Fruit fly (Drosophila melanogaster) whole organism, embryonic: ENCODE measurements around the gene Nin.

ENCODE experiments used
- ATbp ChIP-seq: fragments of 200-800 bp; sonication (Bioruptor generic); optimal IDR thresholded peaks from 2 replicates; lab custom pipeline; 2017; ENCODE audit warnings: missing biosample characterization, mild to moderate bottlenecking, missing genetic modification characterization, missing genetic modification reagents
- Atf3 ChIP-seq: fragments of 200-800 bp; sonication (Bioruptor generic); optimal IDR thresholded peaks from 3 replicates; lab custom pipeline; 2016; ENCODE audit warnings: missing biosample characterization, missing genetic modification characterization
- Blimp-1 ChIP-seq: fragments of 200-800 bp; sonication (Bioruptor generic); optimal IDR thresholded peaks from 3 replicates; lab custom pipeline; 2018; ENCODE audit warnings: missing biosample characterization, missing genetic modification characterization, mild to moderate bottlenecking, moderate library complexity, missing genetic modification reagents
- CG10366 ChIP-seq: fragments of 200-800 bp; sonication (Bioruptor generic); IDR thresholded peaks from 2 replicates; pipeline ENCODE4 v1.3.6; 2022; ENCODE audit warnings: missing biosample characterization, missing genetic modification characterization
- CG10979 ChIP-seq: fragments of 200-800 bp; sonication (Bioruptor generic); optimal IDR thresholded peaks from 2 replicates; lab custom pipeline; 2018; ENCODE audit warnings: missing biosample characterization, mild to moderate bottlenecking, missing genetic modification characterization, moderate library complexity
- CG12071 ChIP-seq: fragments of 200-800 bp; sonication (Bioruptor generic); optimal IDR thresholded peaks from 3 replicates; lab custom pipeline; 2018; ENCODE audit warnings: missing biosample characterization, mild to moderate bottlenecking, missing genetic modification characterization
- CG12236 ChIP-seq: fragments of 200-800 bp; sonication (Bioruptor generic); optimal IDR thresholded peaks from 2 replicates; lab custom pipeline; 2016; ENCODE audit warnings: missing biosample characterization, missing genetic modification characterization
- CG13624 ChIP-seq: fragments of 200-800 bp; sonication (Bioruptor generic); optimal IDR thresholded peaks from 2 replicates; lab custom pipeline; 2016; ENCODE audit warnings: missing biosample characterization, missing genetic modification characterization
- CG17385 ChIP-seq: fragments of 200-800 bp; sonication (Bioruptor generic); optimal IDR thresholded peaks from 3 replicates; lab custom pipeline; 2018; ENCODE audit warnings: missing biosample characterization, mild to moderate bottlenecking, missing genetic modification characterization
- CG17802 ChIP-seq: fragments of 200-800 bp; sonication (Bioruptor generic); optimal IDR thresholded peaks from 2 replicates; lab custom pipeline; 2018; ENCODE audit warnings: missing biosample characterization, mild to moderate bottlenecking, missing genetic modification characterization, moderate library complexity
- CG31441 ChIP-seq: fragments of 200-800 bp; sonication (Bioruptor generic); IDR thresholded peaks from 2 replicates; pipeline ENCODE4 v1.3.6; 2022; ENCODE audit warnings: missing biosample characterization, missing genetic modification characterization
- CG32772 ChIP-seq: fragments of 200-800 bp; sonication (Bioruptor generic); IDR thresholded peaks from 2 replicates; pipeline ENCODE4 v1.3.6; 2022; ENCODE audit warnings: missing biosample characterization, missing genetic modification characterization
- CG34422 ChIP-seq: fragments of 200-800 bp; sonication (Bioruptor generic); IDR thresholded peaks from 3 replicates; pipeline ENCODE4 v1.3.6; 2022; ENCODE audit warnings: missing biosample characterization, missing genetic modification characterization
- CG42726 ChIP-seq: fragments of 200-800 bp; sonication (Bioruptor generic); IDR thresholded peaks from 2 replicates; pipeline ENCODE4 v1.3.6; 2022; ENCODE audit warnings: missing biosample characterization, missing genetic modification characterization; ENCODE audit not compliant: partially characterized antibody
- CG6654 ChIP-seq: fragments of 200-800 bp; sonication (Bioruptor generic); optimal IDR thresholded peaks from 2 replicates; lab custom pipeline; 2017; ENCODE audit warnings: missing biosample characterization, mild to moderate bottlenecking, missing genetic modification characterization
- CG7556 ChIP-seq: fragments of 200-800 bp; sonication (Bioruptor generic); optimal IDR thresholded peaks from 2 replicates; lab custom pipeline; 2017; ENCODE audit warnings: missing biosample characterization, mild to moderate bottlenecking, missing genetic modification characterization
- CG8765 ChIP-seq: fragments of 200-800 bp; sonication (Bioruptor generic); IDR thresholded peaks from 2 replicates; pipeline ENCODE4 v1.3.6; 2022; ENCODE audit warnings: missing biosample characterization, missing genetic modification characterization
- CG9797 ChIP-seq: fragments of 200-800 bp; sonication (Bioruptor generic); optimal IDR thresholded peaks from 3 replicates; lab custom pipeline; 2018; ENCODE audit warnings: missing biosample characterization, mild to moderate bottlenecking, missing genetic modification characterization
- CHES-1-like ChIP-seq: fragments of 200-800 bp; sonication (Bioruptor generic); optimal IDR thresholded peaks from 2 replicates; lab custom pipeline; 2016; ENCODE audit warnings: missing biosample characterization, missing genetic modification characterization
- Camta ChIP-seq: fragments of 200-800 bp; sonication (Bioruptor generic); optimal IDR thresholded peaks from 2 replicates; lab custom pipeline; 2016; ENCODE audit warnings: missing biosample characterization, missing genetic modification characterization
- Chrac-16 ChIP-seq: fragments of 200-800 bp; sonication (Bioruptor generic); optimal IDR thresholded peaks from 3 replicates; lab custom pipeline; 2016; ENCODE audit warnings: missing biosample characterization, missing genetic modification characterization
- D19A ChIP-seq: fragments of 200-800 bp; optimal IDR thresholded peaks from 3 replicates; lab custom pipeline; 2019; ENCODE audit warnings: missing biosample characterization, mild to moderate bottlenecking, missing genetic modification characterization, moderate library complexity
- Dip2 ChIP-seq: fragments of 200-800 bp; sonication (Bioruptor generic); IDR thresholded peaks from 2 replicates; pipeline ENCODE4 v1.3.6; 2022; ENCODE audit warnings: missing biosample characterization, missing genetic modification characterization
- Doc2 ChIP-seq: fragments of 200-800 bp; sonication (Bioruptor generic); IDR thresholded peaks from 2 replicates; pipeline ENCODE4 v1.3.6; 2022; ENCODE audit warnings: missing biosample characterization, missing genetic modification characterization
- Ets97D ChIP-seq: fragments of 200-800 bp; sonication (Bioruptor generic); optimal IDR thresholded peaks from 3 replicates; lab custom pipeline; 2016; ENCODE audit warnings: missing biosample characterization, missing genetic modification characterization
- Hmx ChIP-seq: fragments of 200-800 bp; sonication (Bioruptor generic); optimal IDR thresholded peaks from 2 replicates; lab custom pipeline; 2016; ENCODE audit warnings: missing biosample characterization, missing genetic modification characterization
- Hr3 ChIP-seq: fragments of 200-800 bp; sonication (Bioruptor generic); optimal IDR thresholded peaks from 3 replicates; lab custom pipeline; 2016; ENCODE audit warnings: missing biosample characterization, missing genetic modification characterization
- Hsf ChIP-seq: fragments of 200-800 bp; sonication (Bioruptor generic); optimal IDR thresholded peaks from 3 replicates; lab custom pipeline; 2016; ENCODE audit warnings: missing biosample characterization, missing genetic modification characterization
- Lhr ChIP-seq: fragments of 200-800 bp; sonication (Bioruptor generic); optimal IDR thresholded peaks from 3 replicates; lab custom pipeline; 2017; ENCODE audit warnings: mild to moderate bottlenecking, missing biosample characterization, missing genetic modification reagents, missing genetic modification characterization
- Lpt ChIP-seq: fragments of >200 bp; optimal IDR thresholded peaks from 2 replicates; lab custom pipeline; 2018; ENCODE audit warnings: missing biosample characterization, missing genetic modification characterization
- MBD-R2 ChIP-seq: fragments of 200-800 bp; sonication (Bioruptor generic); IDR thresholded peaks from 2 replicates; pipeline ENCODE4 v1.3.6; 2022; ENCODE audit warnings: missing biosample characterization, missing genetic modification characterization
- Spps ChIP-seq: fragments of 200-800 bp; sonication (Bioruptor generic); optimal IDR thresholded peaks from 2 replicates; lab custom pipeline; 2018; ENCODE audit warnings: missing biosample characterization, mild to moderate bottlenecking, missing genetic modification characterization
- Ssrp ChIP-seq: fragments of 200-800 bp; sonication (Bioruptor generic); optimal IDR thresholded peaks from 2 replicates; lab custom pipeline; 2018; ENCODE audit warnings: missing biosample characterization, mild to moderate bottlenecking, missing genetic modification characterization, moderate library complexity
- bowl ChIP-seq: fragments of 200-800 bp; sonication (Bioruptor generic); IDR thresholded peaks from 2 replicates; pipeline ENCODE4 v1.3.6; 2022; ENCODE audit warnings: missing biosample characterization, missing genetic modification characterization
- caup ChIP-seq: fragments of 200-800 bp; sonication (Bioruptor generic); optimal IDR thresholded peaks from 3 replicates; lab custom pipeline; 2017; ENCODE audit warnings: missing biosample characterization, mild to moderate bottlenecking, missing genetic modification characterization, moderate library complexity; ENCODE audit not compliant: severe bottlenecking
- ci ChIP-seq: fragments of 200-800 bp; sonication (Bioruptor generic); IDR thresholded peaks from 3 replicates; pipeline ENCODE4 v1.3.6; 2022; ENCODE audit warnings: missing biosample characterization, missing genetic modification characterization
- h ChIP-seq: fragments of >200 bp; optimal IDR thresholded peaks from 2 replicates; lab custom pipeline; 2017
- hb ChIP-seq: fragments of 200-800 bp; sonication (Bioruptor generic); IDR thresholded peaks from 3 replicates; pipeline ENCODE4 v1.3.6; 2022; ENCODE audit warnings: missing biosample characterization, missing genetic modification characterization; ENCODE audit not compliant: partially characterized antibody
- kah ChIP-seq: fragments of 200-800 bp; sonication (Bioruptor generic); optimal IDR thresholded peaks from 2 replicates; lab custom pipeline; 2018; ENCODE audit warnings: missing biosample characterization, mild to moderate bottlenecking, missing genetic modification characterization
- lab ChIP-seq: fragments of 200-800 bp; sonication (Bioruptor generic); optimal IDR thresholded peaks from 3 replicates; lab custom pipeline; 2017; ENCODE audit warnings: missing biosample characterization, missing genetic modification characterization, mild to moderate bottlenecking, moderate library complexity, missing genetic modification reagents
- lov ChIP-seq, 2 experiments: fragments of 200-800 bp in 1 of 2; fragments of >200 bp in 1 of 2; sonication (Bioruptor generic) in 1 of 2; IDR thresholded peaks in 1 of 2; optimal IDR thresholded peaks in 1 of 2; 2 replicates in 1 of 2; 3 replicates in 1 of 2; pipeline versions ENCODE4 v1.3.6 to Lab custom; 2017 to 2022; ENCODE audit warnings: missing biosample characterization in 1 of 2, missing genetic modification characterization in 1 of 2
- mam ChIP-seq: fragments of 200-800 bp; sonication (Bioruptor generic); optimal IDR thresholded peaks from 3 replicates; lab custom pipeline; 2016; ENCODE audit warnings: missing biosample characterization, missing genetic modification characterization
- odd ChIP-seq: fragments of 200-800 bp; sonication (Bioruptor generic); optimal IDR thresholded peaks from 2 replicates; lab custom pipeline; 2017; ENCODE audit warnings: missing biosample characterization, mild to moderate bottlenecking, missing genetic modification characterization
- org-1 ChIP-seq: fragments of 200-800 bp; sonication (Bioruptor generic); optimal IDR thresholded peaks from 2 replicates; lab custom pipeline; 2017; ENCODE audit warnings: missing biosample characterization, missing genetic modification characterization
- sd ChIP-seq: fragments of 200-800 bp; sonication (Bioruptor generic); optimal IDR thresholded peaks from 3 replicates; lab custom pipeline; 2018; ENCODE audit warnings: missing biosample characterization, mild to moderate bottlenecking, missing genetic modification characterization, moderate library complexity
- shn ChIP-seq: fragments of 200-800 bp; sonication (Bioruptor generic); optimal IDR thresholded peaks from 3 replicates; lab custom pipeline; 2016; ENCODE audit warnings: missing biosample characterization, missing genetic modification characterization
- so ChIP-seq: fragments of 200-800 bp; sonication (Bioruptor generic); IDR thresholded peaks from 3 replicates; pipeline ENCODE4 v1.3.6; 2022; ENCODE audit warnings: missing biosample characterization, missing genetic modification characterization
- sr ChIP-seq: fragments of 200-800 bp; sonication (Bioruptor generic); IDR thresholded peaks from 3 replicates; pipeline ENCODE4 v1.3.6; 2022; ENCODE audit warnings: missing biosample characterization, missing genetic modification characterization
- tgo ChIP-seq: fragments of 200-800 bp; sonication (Bioruptor generic); IDR thresholded peaks from 3 replicates; pipeline ENCODE4 v1.3.6; 2022; ENCODE audit warnings: missing biosample characterization, missing genetic modification characterization
- toy ChIP-seq: fragments of 200-800 bp; sonication (Bioruptor generic); IDR thresholded peaks from 2 replicates; pipeline ENCODE4 v1.3.6; 2022; ENCODE audit warnings: missing biosample characterization, missing genetic modification characterization

Gene Nin

dm6 chr2L:5292977-5293513, 14.7 kb upstream of the Nin start (continued):
- peak; percentile 58 for TF ChIP-seq kah (GFP tag; lab: Kevin White, UChicago)
- TF ChIP-seq tgo = peak; percentile 73
- peak; percentile 30 for TF ChIP-seq Ets97D (GFP tag; lab: Kevin White, UChicago)
- TF ChIP-seq CG10366 (GFP tag; lab: Robert Waterston, UW) = peak; percentile 69
- no peak; the same call in 1 of the 2 replicates for TF ChIP-seq CG8765 (GFP tag; lab: Robert Waterston, UW)
- peak; percentile 11; the same call in 1 of the 3 replicates for TF ChIP-seq sr (GFP tag; lab: Robert Waterston, UW)
- TF ChIP-seq so (GFP tag; lab: Robert Waterston, UW) = peak; percentile 46; the same call in 1 of the 3 replicates
- no peak for TF ChIP-seq toy (GFP tag; lab: Robert Waterston, UW)
- peak; percentile 36 for TF ChIP-seq sd (tag; lab: Kevin White, UChicago)
- TF ChIP-seq lab = peak; percentile 78
- TF ChIP-seq CHES-1-like (GFP tag; lab: Kevin White, UChicago) = no peak
- peak; percentile 62 for TF ChIP-seq CG12071 (GFP tag; lab: Kevin White, UChicago)
- TF ChIP-seq Camta (GFP tag; lab: Kevin White, UChicago) = peak; percentile 79
- peak; percentile 72 for TF ChIP-seq Hsf (GFP tag; lab: Kevin White, UChicago)
- peak; percentile 73 for TF ChIP-seq CG7556 (GFP tag; lab: Kevin White, UChicago)
- peak; percentile 71 for TF ChIP-seq ATbp (GFP tag; lab: Kevin White, UChicago)
- TF ChIP-seq CG9797 (GFP tag; lab: Kevin White, UChicago) = no peak
- no peak for TF ChIP-seq Doc2 (GFP tag; lab: Robert Waterston, UW)
- TF ChIP-seq Chrac-16 (GFP tag; lab: Kevin White, UChicago) = peak; percentile 66
- peak; percentile 58 for TF ChIP-seq CG12236 (GFP tag; lab: Kevin White, UChicago)
- TF ChIP-seq odd (GFP tag; lab: Kevin White, UChicago) = peak; percentile 34
- peak; percentile 50 for TF ChIP-seq Lhr (GFP tag; lab: Kevin White, UChicago)
- no peak for TF ChIP-seq bowl (GFP tag; lab: Robert Waterston, UW)
- peak; percentile 54 for TF ChIP-seq CG6654
- TF ChIP-seq CG32772 = peak; percentile 54
- no peak for TF ChIP-seq h (lab: Kevin White, UChicago)
- TF ChIP-seq caup (GFP tag; lab: Kevin White, UChicago) = peak; percentile 16
- no peak for TF ChIP-seq Dip2 (GFP tag; lab: Robert Waterston, UW)
- TF ChIP-seq org-1 = peak; percentile 62
- TF ChIP-seq lov (optimal IDR thresholded peaks at IDR 0.05; lab: Kevin White, UChicago) = no peak
- TF ChIP-seq lov (GFP tag; IDR thresholded peaks at IDR 0.05; lab: Robert Waterston, UW) = 0 out of 3 replicates have a peak, but pooled peaks have one; percentile 40
- TF ChIP-seq CG34422 = 0 out of 3 replicates have a peak, but pooled peaks have one; percentile 36
- TF ChIP-seq mam = peak; percentile 64
- peak; percentile 60 for TF ChIP-seq Hr3 (GFP tag; lab: Kevin White, UChicago)
- no peak for TF ChIP-seq Hmx
- peak; percentile 91 for TF ChIP-seq CG10979
- TF ChIP-seq Spps (tag; lab: Kevin White, UChicago) = peak; percentile 78
- TF ChIP-seq D19A (tag; lab: Kevin White, UChicago) = peak; percentile 80
- peak; percentile 34 for TF ChIP-seq CG13624 (GFP tag; lab: Kevin White, UChicago)
- peak; percentile 78 for TF ChIP-seq ci (GFP tag; lab: Robert Waterston, UW)
- no peak for TF ChIP-seq MBD-R2 (GFP tag; lab: Robert Waterston, UW)
- no peak for TF ChIP-seq CG42726
- TF ChIP-seq hb (GFP tag; lab: Robert Waterston, UW) = no peak
- TF ChIP-seq CG31441 (GFP tag; lab: Robert Waterston, UW) = peak; percentile 82
- TF ChIP-seq Atf3 (GFP tag; lab: Kevin White, UChicago) = peak; percentile 32
- TF ChIP-seq Ssrp (tag; lab: Kevin White, UChicago) = peak; percentile 77
- peak; percentile 71 for TF ChIP-seq CG17385 (GFP tag; lab: Kevin White, UChicago)
- peak; percentile 84 for TF ChIP-seq Blimp-1
- TF ChIP-seq CG17802 (tag; lab: Kevin White, UChicago) = peak; percentile 47
- TF ChIP-seq shn (GFP tag; lab: Kevin White, UChicago) = peak; percentile 21
- TF ChIP-seq Lpt (GFP tag; lab: Kevin White, UChicago) = no peak
